Fruit fly (Drosophila melanogaster) whole organism, prepupa: ENCODE results near the gene AsnS.

Experiments used
- Blimp-1 ChIP-seq: fragments of 200-800 bp; sonication (Bioruptor generic); optimal IDR thresholded peaks from 3 replicates; lab custom pipeline; 2017; ENCODE audit warnings: missing biosample characterization, missing genetic modification characterization, mild to moderate bottlenecking, moderate library complexity, missing genetic modification reagents
- CG10631 ChIP-seq: fragments of 200-800 bp; sonication (Bioruptor generic); optimal IDR thresholded peaks from 2 replicates; lab custom pipeline; 2016; ENCODE audit warnings: missing biosample characterization, missing genetic modification characterization
- CG11762 ChIP-seq: fragments of 200-800 bp; sonication (Bioruptor generic); optimal IDR thresholded peaks from 3 replicates; lab custom pipeline; 2016; ENCODE audit warnings: missing biosample characterization, missing genetic modification characterization; ENCODE audit not compliant: insufficient read depth
- CG11902 ChIP-seq: fragments of 200-800 bp; sonication (Bioruptor generic); optimal IDR thresholded peaks from 3 replicates; lab custom pipeline; 2016; ENCODE audit warnings: missing biosample characterization, missing genetic modification characterization
- CG16779 ChIP-seq: fragments of 200-800 bp; sonication (Bioruptor generic); optimal IDR thresholded peaks from 3 replicates; lab custom pipeline; 2017; ENCODE audit warnings: missing biosample characterization, mild to moderate bottlenecking, missing genetic modification characterization
- CG3032 ChIP-seq: fragments of 200-800 bp; optimal IDR thresholded peaks from 2 replicates; lab custom pipeline; 2019; ENCODE audit warnings: missing biosample characterization, mild to moderate bottlenecking, missing genetic modification characterization, moderate library complexity
- CG31627 ChIP-seq: fragments of 200-800 bp; sonication (Bioruptor generic); optimal IDR thresholded peaks from 3 replicates; lab custom pipeline; 2016; ENCODE audit warnings: missing biosample characterization, missing genetic modification characterization
- CG32006 ChIP-seq: fragments of 200-800 bp; sonication (Bioruptor generic); optimal IDR thresholded peaks from 3 replicates; lab custom pipeline; 2017; ENCODE audit warnings: missing biosample characterization, mild to moderate bottlenecking, missing genetic modification characterization
- CG3919 ChIP-seq: fragments of 200-800 bp; sonication (Bioruptor generic); optimal IDR thresholded peaks from 3 replicates; lab custom pipeline; 2016; ENCODE audit warnings: missing biosample characterization, missing genetic modification characterization
- CG4318 ChIP-seq: fragments of 200-800 bp; sonication (Bioruptor generic); optimal IDR thresholded peaks from 3 replicates; lab custom pipeline; 2017; ENCODE audit warnings: missing biosample characterization, mild to moderate bottlenecking, missing genetic modification characterization
- CG6163 ChIP-seq: fragments of 200-800 bp; sonication (Bioruptor generic); IDR thresholded peaks from 3 replicates; pipeline ENCODE4 v1.3.6; 2022; ENCODE audit warnings: missing biosample characterization, missing genetic modification characterization
- CG6276 ChIP-seq: fragments of 200-800 bp; sonication (Bioruptor generic); optimal IDR thresholded peaks from 2 replicates; lab custom pipeline; 2017; ENCODE audit warnings: missing biosample characterization, mild to moderate bottlenecking, missing genetic modification characterization
- CG6808 ChIP-seq: fragments of 200-800 bp; sonication (Bioruptor generic); optimal IDR thresholded peaks from 3 replicates; lab custom pipeline; 2017; ENCODE audit warnings: missing biosample characterization, missing genetic modification characterization, mild to moderate bottlenecking, moderate library complexity, missing genetic modification reagents
- CG6854 ChIP-seq: fragments of 200-800 bp; sonication (Bioruptor generic); optimal IDR thresholded peaks from 2 replicates; lab custom pipeline; 2017; ENCODE audit warnings: missing biosample characterization, mild to moderate bottlenecking, missing genetic modification characterization
- CG7368 ChIP-seq: fragments of 200-800 bp; sonication (Bioruptor generic); optimal IDR thresholded peaks from 3 replicates; lab custom pipeline; 2016; ENCODE audit warnings: missing biosample characterization, missing genetic modification characterization
- CG8119 ChIP-seq: fragments of 200-800 bp; sonication (Bioruptor generic); IDR thresholded peaks from 3 replicates; pipeline ENCODE4 v1.3.6; 2022; ENCODE audit warnings: missing biosample characterization, missing genetic modification characterization
- CG8319 ChIP-seq: fragments of 200-800 bp; sonication (Bioruptor generic); optimal IDR thresholded peaks from 3 replicates; lab custom pipeline; 2016; ENCODE audit warnings: missing biosample characterization, missing genetic modification characterization
- CG9139 ChIP-seq: fragments of 200-800 bp; sonication (Bioruptor generic); optimal IDR thresholded peaks from 3 replicates; lab custom pipeline; 2017; ENCODE audit warnings: missing biosample characterization, mild to moderate bottlenecking, missing genetic modification characterization
- Eip75B ChIP-seq: fragments of 200-800 bp; sonication (Bioruptor generic); optimal IDR thresholded peaks from 3 replicates; lab custom pipeline; 2016; ENCODE audit warnings: missing biosample characterization, missing genetic modification characterization
- Eip78C ChIP-seq: fragments of 200-800 bp; sonication (Bioruptor generic); peaks from one replicate; lab custom pipeline; 2016; ENCODE audit warnings: missing biosample characterization, missing genetic modification characterization
- Eip93F ChIP-seq: fragments of 200-800 bp; sonication (Bioruptor generic); optimal IDR thresholded peaks from 2 replicates; lab custom pipeline; 2016; ENCODE audit warnings: missing biosample characterization, mild to moderate bottlenecking, missing genetic modification characterization
- Ets21C ChIP-seq: fragments of 200-800 bp; sonication (Bioruptor generic); optimal IDR thresholded peaks from 3 replicates; lab custom pipeline; 2016; ENCODE audit warnings: missing biosample characterization, missing genetic modification characterization
- Ets96B ChIP-seq: fragments of 200-800 bp; optimal IDR thresholded peaks from 2 replicates; lab custom pipeline; 2019; ENCODE audit warnings: missing biosample characterization, mild to moderate bottlenecking, missing genetic modification characterization, moderate library complexity
- Gug ChIP-seq: fragments of 200-800 bp; sonication (Bioruptor generic); IDR thresholded peaks from 2 replicates; pipeline ENCODE4 v1.3.6; 2022; ENCODE audit warnings: missing biosample characterization, missing genetic modification characterization
- Hr38 ChIP-seq: sonication (Bioruptor generic); optimal IDR thresholded peaks from 2 replicates; lab custom pipeline; 2016; ENCODE audit warnings: missing biosample characterization, missing genetic modification characterization
- Hr39 ChIP-seq: fragments of 200-800 bp; sonication (Bioruptor generic); optimal IDR thresholded peaks from 2 replicates; lab custom pipeline; 2016; ENCODE audit warnings: missing biosample characterization, missing genetic modification characterization
- Lpt ChIP-seq: fragments of 200-800 bp; sonication (Bioruptor generic); optimal IDR thresholded peaks from 3 replicates; lab custom pipeline; 2016; ENCODE audit warnings: missing biosample characterization, missing genetic modification characterization
- Met ChIP-seq: fragments of 200-800 bp; sonication (Bioruptor generic); optimal IDR thresholded peaks from 3 replicates; lab custom pipeline; 2016; ENCODE audit warnings: missing biosample characterization, missing genetic modification characterization
- Smox ChIP-seq: fragments of 200-800 bp; sonication (Bioruptor generic); optimal IDR thresholded peaks from 3 replicates; lab custom pipeline; 2016; ENCODE audit warnings: missing biosample characterization, missing genetic modification characterization
- Sox102F ChIP-seq: fragments of 200-800 bp; sonication (Bioruptor generic); optimal IDR thresholded peaks from 2 replicates; lab custom pipeline; 2016; ENCODE audit warnings: missing biosample characterization, mild to moderate bottlenecking, missing genetic modification characterization
- Sox14 ChIP-seq: fragments of 200-800 bp; sonication (Bioruptor generic); optimal IDR thresholded peaks from 3 replicates; lab custom pipeline; 2016; ENCODE audit warnings: missing biosample characterization, missing genetic modification characterization
- Sox15 ChIP-seq: fragments of 200-800 bp; sonication (Bioruptor generic); optimal IDR thresholded peaks from 3 replicates; lab custom pipeline; 2016; ENCODE audit warnings: missing biosample characterization, missing genetic modification characterization
- achi ChIP-seq: fragments of 200-800 bp; sonication (Bioruptor generic); optimal IDR thresholded peaks from 3 replicates; lab custom pipeline; 2016; ENCODE audit warnings: missing biosample characterization, missing genetic modification characterization
- acj6 ChIP-seq: fragments of 200-800 bp; sonication (Bioruptor generic); optimal IDR thresholded peaks from 3 replicates; lab custom pipeline; 2016; ENCODE audit warnings: missing biosample characterization, missing genetic modification characterization
- cyc ChIP-seq: fragments of 200-800 bp; sonication (Bioruptor generic); optimal IDR thresholded peaks from 3 replicates; lab custom pipeline; 2016; ENCODE audit warnings: missing biosample characterization, missing genetic modification characterization
- dac ChIP-seq: fragments of 200-800 bp; sonication (Bioruptor generic); optimal IDR thresholded peaks from 2 replicates; lab custom pipeline; 2017; ENCODE audit warnings: missing biosample characterization, mild to moderate bottlenecking, missing genetic modification characterization
- esn ChIP-seq: fragments of 200-800 bp; sonication (Bioruptor generic); optimal IDR thresholded peaks from 2 replicates; lab custom pipeline; 2016; ENCODE audit warnings: missing biosample characterization, mild to moderate bottlenecking, missing genetic modification characterization, moderate library complexity
- fd59A ChIP-seq: fragments of 200-800 bp; sonication (Bioruptor generic); optimal IDR thresholded peaks from 2 replicates; lab custom pipeline; 2017; ENCODE audit warnings: missing biosample characterization, mild to moderate bottlenecking, missing genetic modification characterization, missing genetic modification reagents
- fd85E ChIP-seq: fragments of 200-800 bp; sonication (Bioruptor generic); optimal IDR thresholded peaks from 3 replicates; lab custom pipeline; 2016; ENCODE audit warnings: missing biosample characterization, missing genetic modification characterization
- fkh ChIP-seq: fragments of 200-800 bp; sonication (Bioruptor generic); optimal IDR thresholded peaks from 3 replicates; lab custom pipeline; 2017; ENCODE audit warnings: missing biosample characterization, mild to moderate bottlenecking, missing genetic modification characterization, moderate library complexity
- lz ChIP-seq: fragments of 200-800 bp; sonication (Bioruptor generic); optimal IDR thresholded peaks from 3 replicates; lab custom pipeline; 2016; ENCODE audit warnings: missing biosample characterization, missing genetic modification characterization
- net ChIP-seq: fragments of 200-800 bp; sonication (Bioruptor generic); optimal IDR thresholded peaks from 3 replicates; lab custom pipeline; 2016; ENCODE audit warnings: missing biosample characterization, missing genetic modification characterization
- salr ChIP-seq, 2 experiments: fragments of 200-800 bp; sonication (Bioruptor generic); optimal IDR thresholded peaks; 3 replicates each; lab custom pipeline; 2016 to 2018; ENCODE audit warnings: missing biosample characterization in 2 of 2, missing genetic modification characterization in 2 of 2, mild to moderate bottlenecking in 1 of 2
- spab ChIP-seq: fragments of 200-800 bp; sonication (Bioruptor generic); optimal IDR thresholded peaks from 2 replicates; lab custom pipeline; 2017; ENCODE audit warnings: missing biosample characterization, mild to moderate bottlenecking, missing genetic modification characterization, missing genetic modification reagents
- ss ChIP-seq, 2 experiments: fragments of 200-800 bp; sonication (Bioruptor generic); optimal IDR thresholded peaks; 2 replicates in 1 of 2; 3 replicates in 1 of 2; lab custom pipeline; 2017 to 2018; ENCODE audit warnings: mild to moderate bottlenecking in 2 of 2, missing biosample characterization in 2 of 2, missing genetic modification characterization in 2 of 2, moderate library complexity in 1 of 2
- svp ChIP-seq: fragments of 200-800 bp; sonication (Bioruptor generic); peaks from one replicate; lab custom pipeline; 2016; ENCODE audit warnings: missing biosample characterization, missing genetic modification characterization
- topi ChIP-seq: fragments of 200-800 bp; sonication (Bioruptor generic); optimal IDR thresholded peaks from 3 replicates; lab custom pipeline; 2016; ENCODE audit warnings: missing biosample characterization, missing genetic modification characterization
- vri ChIP-seq: fragments of 200-800 bp; sonication (Bioruptor generic); optimal IDR thresholded peaks from 3 replicates; lab custom pipeline; 2016; ENCODE audit warnings: missing biosample characterization, mild to moderate bottlenecking, missing genetic modification characterization

Gene AsnS

DNA sequence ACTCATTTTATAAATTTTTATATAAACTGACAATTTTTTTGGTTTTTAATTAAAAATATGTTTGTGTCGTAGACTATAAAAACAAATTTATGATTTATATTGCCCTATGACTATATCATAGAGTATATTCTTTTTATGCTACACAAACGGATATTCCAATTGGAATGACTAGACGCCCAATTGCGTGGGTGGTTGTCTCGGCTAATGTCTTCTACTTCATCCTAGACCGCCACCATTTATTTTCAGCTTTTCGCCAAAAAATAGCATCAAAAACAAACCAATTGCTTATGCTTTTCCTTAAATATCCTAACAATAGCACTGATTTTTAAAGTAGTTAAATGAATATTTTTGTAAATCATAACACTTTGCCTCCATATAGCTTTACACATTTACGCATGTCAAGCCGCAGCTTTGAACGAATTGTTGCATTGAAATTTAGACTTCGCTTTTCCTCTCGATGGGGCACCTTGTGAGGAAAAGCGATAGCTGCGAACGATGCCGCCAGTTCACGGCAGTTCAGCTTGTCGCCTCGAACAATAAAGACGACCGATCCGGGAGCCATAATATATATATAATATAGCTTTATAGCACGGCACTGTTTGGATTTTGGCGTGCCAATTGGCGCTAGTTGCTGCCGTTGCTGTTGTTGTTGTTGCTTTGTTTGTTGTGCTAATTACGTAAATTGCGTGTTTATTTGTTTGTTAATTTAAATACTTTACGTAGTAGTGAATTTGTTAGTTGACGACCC is 29.3 kb downstream of the AsnS start:
- TF ChIP-seq Eip78C (GFP tag; lab: Kevin White, UChicago) (peak; percentile 82), CG31627 (GFP tag; lab: Kevin White, UChicago) (no peak), fd59A (no peak), Eip75B (GFP tag; lab: Kevin White, UChicago) (no peak), CG11902 (GFP tag; lab: Kevin White, UChicago) (no peak), CG4318 (GFP tag; lab: Kevin White, UChicago) (no peak), CG3032 (no peak), svp (peak; percentile 75), vri (GFP tag; lab: Kevin White, UChicago) (peak; percentile 30), CG3919 (GFP tag; lab: Kevin White, UChicago) (no peak), CG6808 (GFP tag; lab: Kevin White, UChicago) (no peak), Lpt (peak; percentile 5), fd85E (no peak), CG11762 (no peak), Eip93F (no peak), spab (GFP tag; lab: Kevin White, UChicago) (no peak), CG6854 (GFP tag; lab: Kevin White, UChicago) (no peak), CG9139 (GFP tag; lab: Kevin White, UChicago) (no peak), Hr39 (GFP tag; lab: Kevin White, UChicago) (no peak), Sox14 (no peak), Sox102F (GFP tag; lab: Kevin White, UChicago) (no peak), CG8119 (GFP tag; lab: Robert Waterston, UW) (peak; percentile 40; the same call in 1 of the 3 replicates), achi (GFP tag; lab: Kevin White, UChicago) (no peak), Ets21C (GFP tag; lab: Kevin White, UChicago) (no peak), CG8319 (GFP tag; lab: Kevin White, UChicago) (no peak), fkh (GFP tag; lab: Kevin White, UChicago) (no peak), CG7368 (GFP tag; lab: Kevin White, UChicago) (no peak), CG16779 (tag; lab: Kevin White, UChicago) (peak; percentile 10)

DNA sequence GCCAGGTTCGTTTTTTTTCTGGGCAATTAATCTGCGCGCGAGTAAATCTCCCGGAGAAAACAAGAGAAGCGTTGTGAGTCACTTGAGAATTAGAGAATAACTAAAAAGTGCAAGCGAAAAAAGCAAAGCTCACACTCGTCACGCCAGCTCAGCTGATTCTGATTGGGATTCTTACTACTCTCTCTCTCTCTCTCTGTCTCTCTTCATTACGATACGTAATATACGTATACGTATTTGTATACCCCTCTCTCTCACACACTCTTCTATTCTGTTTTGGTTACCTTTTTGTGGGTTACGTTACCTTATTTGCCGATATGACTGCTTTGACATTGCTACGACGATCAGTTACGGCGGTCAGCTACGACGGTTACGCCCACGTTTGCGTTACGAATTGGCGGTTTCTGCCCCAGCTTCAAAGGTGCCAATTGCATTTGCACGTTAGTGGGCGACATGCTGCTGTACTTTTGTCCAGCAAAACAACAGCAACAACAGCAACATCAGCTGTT is 29.9 kb downstream of the AsnS start, which contains the start of the genes Targ1, CG10512 and Targ2:
Targ1 (minus strand) TSS at position 106 of the 506 bp plus-strand sequence.
CG10512 (plus strand) TSS at position 144 of the 506 bp plus-strand sequence.
Targ2 (minus strand) TSS at position 456 of the 506 bp plus-strand sequence.
- no peak for TF ChIP-seq net (GFP tag; lab: Kevin White, UChicago)
- peak; percentile 51 for TF ChIP-seq Blimp-1 (GFP tag; lab: Kevin White, UChicago)
- TF ChIP-seq Eip78C (GFP tag; lab: Kevin White, UChicago), result peak; percentile 75
- no peak for TF ChIP-seq Ets96B (tag; lab: Kevin White, UChicago)
- TF ChIP-seq CG31627 (GFP tag; lab: Kevin White, UChicago), result no peak
- TF ChIP-seq Smox (GFP tag; lab: Kevin White, UChicago), result no peak
- no peak for TF ChIP-seq spab (GFP tag; lab: Kevin White, UChicago)
- TF ChIP-seq fkh (GFP tag; lab: Kevin White, UChicago), result peak; percentile 19
- TF ChIP-seq cyc (GFP tag; lab: Kevin White, UChicago), result no peak
- no peak for TF ChIP-seq salr (GFP tag; optimal IDR thresholded peaks at IDR 0.05; lab: Kevin White, UChicago)
- TF ChIP-seq Met, result no peak
- TF ChIP-seq CG3032, result no peak
- TF ChIP-seq lz (GFP tag; lab: Kevin White, UChicago), result no peak
- no peak for TF ChIP-seq Sox15 (GFP tag; lab: Kevin White, UChicago)
- no peak for TF ChIP-seq fd85E
- no peak for TF ChIP-seq Hr38 (GFP tag; lab: Kevin White, UChicago)
- no peak for TF ChIP-seq Hr39 (GFP tag; lab: Kevin White, UChicago)
- TF ChIP-seq acj6, result no peak
- TF ChIP-seq CG16779 (tag; lab: Kevin White, UChicago), result no peak
- TF ChIP-seq CG6808 (GFP tag; lab: Kevin White, UChicago), result no peak
- no peak for TF ChIP-seq fd59A
- TF ChIP-seq CG10631, result no peak
- TF ChIP-seq Gug (GFP tag; lab: Robert Waterston, UW), result no peak
- TF ChIP-seq topi (GFP tag; lab: Kevin White, UChicago), result no peak
- TF ChIP-seq Sox14, result no peak
- TF ChIP-seq CG6276 (GFP tag; lab: Kevin White, UChicago), result peak; percentile 41
- TF ChIP-seq CG7368 (GFP tag; lab: Kevin White, UChicago), result no peak
- no peak for TF ChIP-seq achi (GFP tag; lab: Kevin White, UChicago)
- no peak for TF ChIP-seq Eip75B (GFP tag; lab: Kevin White, UChicago)
- TF ChIP-seq CG32006 (GFP tag; lab: Kevin White, UChicago), result no peak
- TF ChIP-seq ss (GFP tag; optimal IDR thresholded peaks at IDR 0.05; lab: Kevin White, UChicago), result peak; percentile 6 to 56
- TF ChIP-seq CG6163 (GFP tag; lab: Robert Waterston, UW), result peak; percentile 30; the same call in 1 of the 3 replicates
- TF ChIP-seq esn (GFP tag; lab: Kevin White, UChicago), result no peak
- TF ChIP-seq dac, result no peak
